Worm (Caenorhabditis elegans): Measurements from ENCODE around the gene upb-1.

upb-1 gene

ce11 chrII:6333887-6334286 is 44.0 kb upstream of the upb-1 start, which contains the start of gene ttc-39B:
Gene ttc-39B (minus strand): TSS chrII:6333987.
- TF ChIP-seq nhr-77 (tag; optimal IDR thresholded peaks at IDR 0.05) (no peak), blmp-1 (tag; optimal IDR thresholded peaks at IDR 0.05) (no peak), grh-1 (GFP tag; IDR thresholded peaks at IDR 0.05) (no peak), unc-98 (GFP tag; IDR thresholded peaks at IDR 0.05) (no peak), Y116A8C.19 (tag; optimal IDR thresholded peaks at IDR 0.05; ENCODE audit: borderline replicate concordance) (no peak), irx-1 (tag; optimal IDR thresholded peaks at IDR 0.05) (no peak), nhr-237 (tag; optimal IDR thresholded peaks at IDR 0.05) (no peak), lir-3 (tag; optimal IDR thresholded peaks at IDR 0.05; ENCODE audit: poor library complexity) (no peak), elt-2 (tag; optimal IDR thresholded peaks at IDR 0.05) (no peak), lin-35 (GFP tag; optimal IDR thresholded peaks at IDR 0.05) (no peak)

ce11 chrII:6331222-6331830 is 41.4 kb upstream of the upb-1 start, which contains the start of gene set-4:
Gene set-4 (minus strand): TSS chrII:6331341.
- TF ChIP-seq hpl-2 (GFP tag; optimal IDR thresholded peaks at IDR 0.05) (peak; percentile 87), lin-13 (GFP tag; optimal IDR thresholded peaks at IDR 0.05) (peak; percentile 89), ama-1 (optimal IDR thresholded peaks at IDR 0.05) (peak; percentile 32), fkh-8 (tag; optimal IDR thresholded peaks at IDR 0.05) (peak; percentile 93), vab-15 (tag; optimal IDR thresholded peaks at IDR 0.05) (no peak), snu-23 (GFP tag; optimal IDR thresholded peaks at IDR 0.05) (peak; percentile 97), blmp-1 (tag; optimal IDR thresholded peaks at IDR 0.05) (peak; percentile 56), unc-30 (tag; optimal IDR thresholded peaks at IDR 0.05) (no peak), ztf-4 (tag; optimal IDR thresholded peaks at IDR 0.05) (peak; percentile 87), tlp-1 (tag; optimal IDR thresholded peaks at IDR 0.05) (no peak), nhr-85 (tag) (peak; percentile 97), rnt-1 (tag; optimal IDR thresholded peaks at IDR 0.05) (peak; percentile 96), mep-1 (tag; optimal IDR thresholded peaks at IDR 0.05) (peak; percentile 97), nhr-84 (tag; optimal IDR thresholded peaks at IDR 0.05) (no peak), lsy-2 (tag; optimal IDR thresholded peaks at IDR 0.05) (peak; percentile 94 to 95), nhr-90 (tag; optimal IDR thresholded peaks at IDR 0.05; ENCODE audit: poor library complexity) (peak; percentile 93), ets-5 (GFP tag; IDR thresholded peaks at IDR 0.05) (no peak), mef-2 (tag; optimal IDR thresholded peaks at IDR 0.05) (peak; percentile 71), ceh-88 (GFP tag; IDR thresholded peaks at IDR 0.05) (peak; percentile 70), ceh-8 (GFP tag; optimal IDR thresholded peaks at IDR 0.05) (peak; percentile 86), egl-13 (tag; optimal IDR thresholded peaks at IDR 0.05) (peak; percentile 92), snpc-4 (tag; optimal IDR thresholded peaks at IDR 0.05) (peak; percentile 88), sptf-1 (tag; optimal IDR thresholded peaks at IDR 0.05) (no peak), aly-2 (tag; optimal IDR thresholded peaks at IDR 0.05) (peak; percentile 65), pqm-1 (tag; optimal IDR thresholded peaks at IDR 0.05) (no peak), pag-3 (tag; optimal IDR thresholded peaks at IDR 0.05; ENCODE audit: borderline replicate concordance, insufficient read depth) (no peak), swsn-7 (tag; optimal IDR thresholded peaks at IDR 0.05) (peak; percentile 96), C04F5.9 (tag; optimal IDR thresholded peaks at IDR 0.05) (peak; percentile 82), hlh-17 (GFP tag; optimal IDR thresholded peaks at IDR 0.05; ENCODE audit: borderline replicate concordance) (no peak), pax-3 (tag; optimal IDR thresholded peaks at IDR 0.05) (peak; percentile 80), zip-4 (GFP tag; optimal IDR thresholded peaks at IDR 0.05) (peak; percentile 70), jun-1 (tag; optimal IDR thresholded peaks at IDR 0.05) (peak; percentile 90), fos-1 (tag; optimal IDR thresholded peaks at IDR 0.05) (peak; percentile 95), ces-1 (GFP tag; optimal IDR thresholded peaks at IDR 0.05) (no peak), nhr-237 (tag; optimal IDR thresholded peaks at IDR 0.05) (peak; percentile 60), egl-27 (tag; optimal IDR thresholded peaks at IDR 0.05) (peak; percentile 46 to 64), unc-130 (tag; optimal IDR thresholded peaks at IDR 0.05) (peak; percentile 90), aha-1 (tag; optimal IDR thresholded peaks at IDR 0.05) (peak; percentile 81), efl-3 (GFP tag; optimal IDR thresholded peaks at IDR 0.05) (no peak), C34B4.2 (tag; optimal IDR thresholded peaks at IDR 0.05) (peak; percentile 23), C16A3.4 (tag; optimal IDR thresholded peaks at IDR 0.05) (peak; percentile 95), tbx-2 (tag; optimal IDR thresholded peaks at IDR 0.05) (peak; percentile 95), unc-86 (tag; optimal IDR thresholded peaks at IDR 0.05) (peak; percentile 96)
